Worm (Caenorhabditis elegans) whole organism, mixed stage, embryonic: Measurements from ENCODE around the gene rbm-26.

Experiments used
- ces-1 ChIP-seq: fragments of 150-350 bp; optimal IDR thresholded peaks from 2 replicates; lab custom pipeline; 2014; ENCODE audit warnings: missing biosample characterization, missing genetic modification reagents, missing genetic modification characterization
- elt-1 ChIP-seq: sonication (generic microtip); optimal IDR thresholded peaks from 2 replicates; lab custom pipeline; 2017; ENCODE audit warnings: missing genetic modification characterization, mild to moderate bottlenecking, missing compliant biosample characterization, antibody characterized with exemption, moderate library complexity, borderline replicate concordance; ENCODE audit not compliant: insufficient read depth
- lsy-2 ChIP-seq: fragments of 150-350 bp; optimal IDR thresholded peaks from 2 replicates; lab custom pipeline; 2014; ENCODE audit warnings: missing biosample characterization, missing genetic modification characterization
- nhr-2 ChIP-seq: fragments of 150-350 bp; optimal IDR thresholded peaks from 2 replicates; lab custom pipeline; 2014; ENCODE audit warnings: missing biosample characterization, missing genetic modification characterization
- nhr-237 ChIP-seq: fragments of 150-350 bp; optimal IDR thresholded peaks from 2 replicates; lab custom pipeline; 2014; ENCODE audit warnings: missing biosample characterization, missing genetic modification characterization
- nhr-28 ChIP-seq: fragments of 150-350 bp; optimal IDR thresholded peaks from 2 replicates; lab custom pipeline; 2014; ENCODE audit warnings: missing biosample characterization, missing genetic modification characterization
- nhr-76 ChIP-seq: sonication (generic microtip); optimal IDR thresholded peaks from 2 replicates; lab custom pipeline; 2017; ENCODE audit warnings: missing biosample characterization, missing genetic modification characterization
- snpc-4 ChIP-seq: fragments of 150-350 bp; optimal IDR thresholded peaks from 2 replicates; lab custom pipeline; 2014; ENCODE audit warnings: missing biosample characterization, missing genetic modification characterization
- ztf-11 ChIP-seq: fragments of 150-350 bp; optimal IDR thresholded peaks from 2 replicates; lab custom pipeline; 2014; ENCODE audit warnings: missing biosample characterization, missing genetic modification characterization

DNA sequence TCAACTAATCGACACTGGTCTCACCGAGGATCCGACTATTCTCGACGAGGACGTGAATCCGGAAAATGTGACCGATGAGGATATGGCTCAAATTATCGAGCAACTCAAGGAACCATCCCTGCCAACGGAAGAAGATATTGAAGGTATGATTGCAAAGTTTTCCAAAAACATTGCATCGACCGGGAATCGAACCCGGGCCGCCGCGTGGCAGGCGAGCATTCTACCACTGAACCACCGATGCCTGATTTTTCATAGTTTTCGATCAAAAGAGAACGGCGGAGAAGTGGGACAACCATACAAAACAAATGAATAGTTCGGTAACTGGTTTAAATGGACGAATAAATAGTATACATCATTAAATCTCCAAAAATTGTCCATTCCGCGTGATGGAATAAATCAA is 50.5 kb downstream of the rbm-26 start:
- TF ChIP-seq nhr-237 = no peak
- no peak for TF ChIP-seq nhr-28 (tag; lab: Kevin White, UChicago)
- no peak for TF ChIP-seq ztf-11 (tag; lab: Kevin White, UChicago)
- no peak for TF ChIP-seq lsy-2 (tag; lab: Kevin White, UChicago)
- TF ChIP-seq nhr-76 (tag; lab: Kevin White, UChicago) = no peak
- no peak for TF ChIP-seq snpc-4 (tag; lab: Kevin White, UChicago)
- TF ChIP-seq ces-1 (GFP tag; lab: Kevin White, UChicago) = no peak
- TF ChIP-seq nhr-2 (tag; lab: Kevin White, UChicago) = no peak
- no peak for TF ChIP-seq elt-1 (tag; lab: Kevin White, UChicago)
